Worm (Caenorhabditis elegans) whole organism, L1 larva: ENCODE measurements around the gene C45G9.11.

Experiments
- C04F5.9 ChIP-seq: sonication (generic microtip); optimal IDR thresholded peaks from 2 replicates; lab custom pipeline; 2016; ENCODE audit warnings: missing genetic modification characterization, missing compliant biosample characterization
- C16A3.4 ChIP-seq: fragments of 150-350 bp; optimal IDR thresholded peaks from 2 replicates; lab custom pipeline; 2014; ENCODE audit warnings: missing biosample characterization, missing genetic modification characterization
- F16B12.6 ChIP-seq: fragments of 150-350 bp; optimal IDR thresholded peaks from 2 replicates; lab custom pipeline; 2014; ENCODE audit warnings: missing biosample characterization, missing genetic modification characterization
- Y116A8C.19 ChIP-seq: sonication (generic microtip); optimal IDR thresholded peaks from 2 replicates; lab custom pipeline; 2016; ENCODE audit warnings: missing compliant biosample characterization, missing genetic modification characterization, borderline replicate concordance
- aha-1 ChIP-seq: fragments of 150-350 bp; optimal IDR thresholded peaks from 2 replicates; lab custom pipeline; 2014; ENCODE audit warnings: missing biosample characterization, missing genetic modification characterization
- aly-2 ChIP-seq: fragments of 150-350 bp; optimal IDR thresholded peaks from 2 replicates; lab custom pipeline; 2014; ENCODE audit warnings: missing biosample characterization, missing genetic modification characterization
- blmp-1 ChIP-seq: fragments of 150-350 bp; optimal IDR thresholded peaks from 2 replicates; lab custom pipeline; 2014; ENCODE audit warnings: missing biosample characterization, missing genetic modification characterization
- ceh-82 ChIP-seq, 3 experiments: fragments of 150-350 bp in 1 of 3; sonication (generic microtip) in 2 of 3; optimal IDR thresholded peaks; 2 replicates each; lab custom pipeline; 2014 to 2017; ENCODE audit warnings: missing biosample characterization in 3 of 3, missing genetic modification characterization in 3 of 3
- ceh-90 ChIP-seq: sonication (generic microtip); optimal IDR thresholded peaks from 2 replicates; lab custom pipeline; 2016; ENCODE audit warnings: missing genetic modification characterization, missing compliant biosample characterization
- ces-1 ChIP-seq: fragments of 150-350 bp; optimal IDR thresholded peaks from 2 replicates; lab custom pipeline; 2014; ENCODE audit warnings: missing biosample characterization, missing genetic modification reagents, missing genetic modification characterization
- dpl-1 ChIP-seq, 3 experiments: fragments of 150-350 bp in 2 of 3; sonication (generic microtip) in 1 of 3; optimal IDR thresholded peaks; 2 replicates each; lab custom pipeline; 2014 to 2017; ENCODE audit warnings: missing biosample characterization in 3 of 3, missing genetic modification characterization in 3 of 3, missing genetic modification reagents in 3 of 3
- efl-1 ChIP-seq, 4 experiments: fragments of 150-350 bp; optimal IDR thresholded peaks in 3 of 4; peaks in 1 of 4; 1 replicate in 1 of 4; 2 replicates in 3 of 4; lab custom pipeline; 2014; ENCODE audit warnings: missing biosample characterization in 2 of 4, missing genetic modification characterization in 2 of 4, missing genetic modification reagents in 2 of 4
- efl-3 ChIP-seq: fragments of 200-800 bp; sonication (Bioruptor generic); optimal IDR thresholded peaks from 2 replicates; lab custom pipeline; 2018; ENCODE audit warnings: mild to moderate bottlenecking, missing genetic modification characterization, missing compliant biosample characterization
- fkh-10 ChIP-seq: sonication (generic microtip); optimal IDR thresholded peaks from 2 replicates; lab custom pipeline; 2017; ENCODE audit warnings: missing biosample characterization, missing genetic modification reagents, missing genetic modification characterization
- grh-1 ChIP-seq: fragments of 200-800 bp; sonication (Bioruptor generic); IDR thresholded peaks from 2 replicates; pipeline ENCODE4 v1.3.6; 2022; ENCODE audit warnings: missing genetic modification reagents, missing genetic modification characterization, missing compliant biosample characterization
- hlh-17 ChIP-seq: fragments of 200-800 bp; sonication (Bioruptor generic); optimal IDR thresholded peaks from 2 replicates; lab custom pipeline; 2018; ENCODE audit warnings: missing genetic modification characterization, mild to moderate bottlenecking, missing compliant biosample characterization, moderate library complexity, borderline replicate concordance
- hpl-2 ChIP-seq: fragments of 150-350 bp; optimal IDR thresholded peaks from 2 replicates; lab custom pipeline; 2014; ENCODE audit warnings: missing biosample characterization, missing genetic modification reagents, missing genetic modification characterization
- irx-1 ChIP-seq: sonication (generic microtip); optimal IDR thresholded peaks from 2 replicates; lab custom pipeline; 2016; ENCODE audit warnings: missing genetic modification characterization, missing compliant biosample characterization
- isw-1 ChIP-seq: fragments of 200-800 bp; sonication (Bioruptor generic); IDR thresholded peaks from 2 replicates; pipeline ENCODE4 v1.3.6; 2022; ENCODE audit warnings: missing genetic modification characterization, missing compliant biosample characterization
- jun-1 ChIP-seq: fragments of 150-350 bp; optimal IDR thresholded peaks from 2 replicates; lab custom pipeline; 2014; ENCODE audit warnings: missing biosample characterization, missing genetic modification reagents, missing genetic modification characterization
- lin-13 ChIP-seq: fragments of 150-350 bp; optimal IDR thresholded peaks from 2 replicates; lab custom pipeline; 2014; ENCODE audit warnings: missing biosample characterization, missing genetic modification reagents, missing genetic modification characterization
- lin-14 ChIP-seq: fragments of 200-800 bp; sonication (Bioruptor generic); optimal IDR thresholded peaks from 2 replicates; lab custom pipeline; 2018; ENCODE audit warnings: mild to moderate bottlenecking, missing genetic modification characterization, moderate library complexity, missing compliant biosample characterization
- lin-15B ChIP-seq: fragments of 150-350 bp; sonication (generic microtip); optimal IDR thresholded peaks from 3 replicates; lab custom pipeline; 2014; ENCODE audit warnings: missing biosample characterization, missing genetic modification characterization
- lin-39 ChIP-seq: fragments of 150-350 bp; optimal IDR thresholded peaks from 2 replicates; lab custom pipeline; 2014; ENCODE audit warnings: missing biosample characterization, missing genetic modification reagents, missing genetic modification characterization
- lsy-2 ChIP-seq, 2 experiments: fragments of 150-350 bp; optimal IDR thresholded peaks; 2 replicates each; lab custom pipeline; 2014; ENCODE audit warnings: missing biosample characterization in 2 of 2, missing genetic modification characterization in 2 of 2
- mab-9 ChIP-seq: fragments of 200-800 bp; sonication (Bioruptor generic); IDR thresholded peaks from 2 replicates; pipeline ENCODE4 v1.3.6; 2022; ENCODE audit warnings: missing genetic modification reagents, missing genetic modification characterization, missing compliant biosample characterization
- nhr-237 ChIP-seq: fragments of 150-350 bp; optimal IDR thresholded peaks from 2 replicates; lab custom pipeline; 2014; ENCODE audit warnings: missing biosample characterization, missing genetic modification characterization
- nhr-28 ChIP-seq: fragments of 150-350 bp; optimal IDR thresholded peaks from 2 replicates; lab custom pipeline; 2014; ENCODE audit warnings: missing biosample characterization, missing genetic modification characterization
- nhr-47 ChIP-seq: sonication (generic microtip); optimal IDR thresholded peaks from 2 replicates; lab custom pipeline; 2016; ENCODE audit warnings: mild to moderate bottlenecking, missing genetic modification characterization, moderate library complexity, missing compliant biosample characterization
- nhr-71 ChIP-seq: sonication (generic microtip); optimal IDR thresholded peaks from 2 replicates; lab custom pipeline; 2016; ENCODE audit warnings: mild to moderate bottlenecking, missing genetic modification characterization, moderate library complexity, missing compliant biosample characterization
- nhr-76 ChIP-seq: sonication (generic microtip); optimal IDR thresholded peaks from 2 replicates; lab custom pipeline; 2017; ENCODE audit warnings: missing biosample characterization, missing genetic modification characterization
- nhr-77 ChIP-seq: fragments of 150-350 bp; optimal IDR thresholded peaks from 2 replicates; lab custom pipeline; 2014; ENCODE audit warnings: missing biosample characterization, missing genetic modification characterization
- nhr-90 ChIP-seq: sonication (generic microtip); optimal IDR thresholded peaks from 2 replicates; lab custom pipeline; 2016; ENCODE audit warnings: mild to moderate bottlenecking, missing genetic modification characterization, missing compliant biosample characterization; ENCODE audit not compliant: poor library complexity
- pag-3 ChIP-seq: sonication (generic microtip); optimal IDR thresholded peaks from 2 replicates; lab custom pipeline; 2017; ENCODE audit warnings: missing genetic modification characterization, mild to moderate bottlenecking, missing compliant biosample characterization, antibody characterized with exemption, borderline replicate concordance; ENCODE audit not compliant: insufficient read depth
- pax-3 ChIP-seq: fragments of 200-800 bp; sonication (Bioruptor generic); optimal IDR thresholded peaks from 2 replicates; lab custom pipeline; 2018; ENCODE audit warnings: mild to moderate bottlenecking, missing genetic modification characterization, moderate library complexity, missing compliant biosample characterization
- rnt-1 ChIP-seq: sonication (generic microtip); optimal IDR thresholded peaks from 2 replicates; lab custom pipeline; 2016; ENCODE audit warnings: mild to moderate bottlenecking, missing genetic modification characterization, moderate library complexity, missing compliant biosample characterization
- snpc-4 ChIP-seq: fragments of 150-350 bp; optimal IDR thresholded peaks from 2 replicates; lab custom pipeline; 2014; ENCODE audit warnings: missing biosample characterization, missing genetic modification characterization
- sox-4 ChIP-seq: sonication (generic microtip); optimal IDR thresholded peaks from 2 replicates; lab custom pipeline; 2016; ENCODE audit warnings: missing genetic modification characterization, missing compliant biosample characterization
- sup-37 ChIP-seq: fragments of 200-800 bp; sonication (Bioruptor generic); optimal IDR thresholded peaks from 2 replicates; lab custom pipeline; 2018; ENCODE audit warnings: mild to moderate bottlenecking, missing genetic modification characterization, missing compliant biosample characterization
- swsn-7 ChIP-seq: sonication (generic microtip); optimal IDR thresholded peaks from 2 replicates; lab custom pipeline; 2016; ENCODE audit warnings: missing genetic modification characterization, missing compliant biosample characterization
- tlp-1 ChIP-seq: fragments of 150-350 bp; optimal IDR thresholded peaks from 2 replicates; lab custom pipeline; 2014; ENCODE audit warnings: missing biosample characterization, missing genetic modification characterization
- unc-130 ChIP-seq: fragments of 150-350 bp; optimal IDR thresholded peaks from 2 replicates; lab custom pipeline; 2017; ENCODE audit warnings: missing biosample characterization, missing genetic modification characterization, inconsistent platforms
- unc-62 ChIP-seq: fragments of 150-350 bp; optimal IDR thresholded peaks from 2 replicates; lab custom pipeline; 2014; ENCODE audit warnings: missing biosample characterization, missing genetic modification reagents, missing genetic modification characterization
- unc-98 ChIP-seq: fragments of 200-800 bp; sonication (Bioruptor generic); IDR thresholded peaks from 2 replicates; pipeline ENCODE4 v1.3.6; 2022; ENCODE audit warnings: missing genetic modification characterization, missing compliant biosample characterization
- vab-15 ChIP-seq: sonication (generic microtip); optimal IDR thresholded peaks from 2 replicates; lab custom pipeline; 2017; ENCODE audit warnings: missing genotype, mild to moderate bottlenecking, missing genetic modification characterization, missing compliant biosample characterization
- xbp-1 ChIP-seq: sonication (generic microtip); optimal IDR thresholded peaks from 2 replicates; lab custom pipeline; 2016; ENCODE audit warnings: missing genetic modification characterization, missing compliant biosample characterization
- zag-1 ChIP-seq: fragments of 150-350 bp; optimal IDR thresholded peaks from 2 replicates; lab custom pipeline; 2014; ENCODE audit warnings: missing biosample characterization, missing genetic modification characterization
- zip-4 ChIP-seq: fragments of 200-800 bp; sonication (Bioruptor generic); optimal IDR thresholded peaks from 2 replicates; lab custom pipeline; 2018; ENCODE audit warnings: mild to moderate bottlenecking, missing genetic modification characterization, moderate library complexity, missing compliant biosample characterization
- ztf-4 ChIP-seq: fragments of 150-350 bp; optimal IDR thresholded peaks from 2 replicates; lab custom pipeline; 2014; ENCODE audit warnings: missing biosample characterization, missing genetic modification characterization

Gene C45G9.11

ce11 chrIII:5025136-5025629, 43.3 kb downstream of the C45G9.11 start (continued):
- TF ChIP-seq vab-15 (tag; lab: Kevin White, UChicago), result peak; percentile 3
- no peak for TF ChIP-seq F16B12.6 (tag; lab: Kevin White, UChicago)
- no peak for TF ChIP-seq ceh-82 (tag; optimal IDR thresholded peaks at IDR 0.05; lab: Kevin White, UChicago)
- no peak for TF ChIP-seq C04F5.9 (tag; lab: Kevin White, UChicago)
- TF ChIP-seq nhr-90 (tag; lab: Kevin White, UChicago), result peak; percentile 39
- no peak for TF ChIP-seq snpc-4
- TF ChIP-seq xbp-1 (tag; lab: Kevin White, UChicago), result peak; percentile 7
- no peak for TF ChIP-seq lin-15B (tag; lab: Kevin White, UChicago)
- TF ChIP-seq irx-1 (tag; lab: Kevin White, UChicago), result no peak
- peak; percentile 42 to 45 for TF ChIP-seq lsy-2 (tag; optimal IDR thresholded peaks at IDR 0.05; lab: Kevin White, UChicago)
- no peak for TF ChIP-seq lin-39 (tag; lab: Kevin White, UChicago)
- TF ChIP-seq efl-3, result no peak
- TF ChIP-seq isw-1 (GFP tag; lab: Robert Waterston, UW), result no peak
- TF ChIP-seq nhr-237 (tag; lab: Kevin White, UChicago), result no peak
- TF ChIP-seq ztf-4 (tag; lab: Kevin White, UChicago), result peak; percentile 86
- peak; percentile 22 for TF ChIP-seq sox-4
- peak; percentile 36; the same call in 1 of the 2 replicates for TF ChIP-seq grh-1 (GFP tag; lab: Robert Waterston, UW)
- TF ChIP-seq efl-1 (optimal IDR thresholded peaks at IDR 0.05; lab: Kevin White, UChicago), result peak in 1 of 2 experiments; percentile 5
- no peak for TF ChIP-seq efl-1 (GFP tag; optimal IDR thresholded peaks at IDR 0.05 in 1 of 2; lab: Kevin White, UChicago)
- TF ChIP-seq, all 84 proteins: peak for 24

- TF ChIP-seq rnt-1 (tag; lab: Kevin White, UChicago) (peak; percentile 63), sup-37 (GFP tag; lab: Kevin White, UChicago) (no peak), fkh-10 (GFP tag; lab: Kevin White, UChicago) (no peak), hpl-2 (GFP tag; lab: Kevin White, UChicago) (no peak), Y116A8C.19 (no peak), pag-3 (tag; lab: Kevin White, UChicago) (no peak), swsn-7 (tag; lab: Kevin White, UChicago) (peak; percentile 51), aha-1 (tag; lab: Kevin White, UChicago) (no peak), unc-130 (tag; lab: Kevin White, UChicago) (no peak), hlh-17 (no peak), ceh-90 (tag; lab: Kevin White, UChicago) (no peak), tlp-1 (tag; lab: Kevin White, UChicago) (no peak), lin-15B (tag; lab: Kevin White, UChicago) (no peak), C04F5.9 (tag; lab: Kevin White, UChicago) (no peak), aly-2 (tag; lab: Kevin White, UChicago) (no peak), nhr-76 (no peak), lin-13 (GFP tag; lab: Kevin White, UChicago) (peak; percentile 28), lin-39 (tag; lab: Kevin White, UChicago) (no peak), ces-1 (no peak), jun-1 (tag; lab: Kevin White, UChicago) (peak; percentile 10), mab-9 (GFP tag; lab: Robert Waterston, UW) (no peak), xbp-1 (tag; lab: Kevin White, UChicago) (peak; percentile 53), zag-1 (tag; lab: Kevin White, UChicago) (no peak), pax-3 (no peak), dpl-1 (GFP tag; optimal IDR thresholded peaks at IDR 0.05; lab: Kevin White, UChicago) (peak; percentile 51 to 63 (median 55)), blmp-1 (tag; lab: Kevin White, UChicago) (peak; percentile 13), unc-98 (GFP tag; lab: Robert Waterston, UW) (no peak), lin-14 (peak; percentile 74), zip-4 (GFP tag; lab: Kevin White, UChicago) (no peak), C16A3.4 (tag; lab: Kevin White, UChicago) (peak; percentile 34), isw-1 (GFP tag; lab: Robert Waterston, UW) (peak; percentile 56), nhr-47 (tag; lab: Kevin White, UChicago) (peak; percentile 47), nhr-28 (tag; lab: Kevin White, UChicago) (no peak), vab-15 (tag; lab: Kevin White, UChicago) (no peak), nhr-71 (tag; lab: Kevin White, UChicago) (peak; percentile 69), nhr-77 (tag; lab: Kevin White, UChicago) (peak; percentile 60), unc-62 (GFP tag; lab: Kevin White, UChicago) (no peak), F16B12.6 (tag; lab: Kevin White, UChicago) (peak; percentile 35)
These were observed 44.0 kb downstream of the C45G9.11 start, which contains the start of gene pcf-11 for ce11 chrIII:5024393-5024964. Gene pcf-11, plus strand, starts transcription at chrIII:5024914.
